Fruit fly (Drosophila melanogaster) whole organism, embryonic: ENCODE measurements around the gene CG12194.
A peak's percentile ranks its signal among the peaks of the same experiment; 100 is the strongest.

Source experiments
- Abd-B ChIP-seq: fragments of 200-800 bp; sonication (Bioruptor generic); optimal IDR thresholded peaks from 2 replicates; lab custom pipeline; 2018; ENCODE audit warnings: missing biosample characterization, mild to moderate bottlenecking, missing genetic modification characterization, moderate library complexity
- CG10274 ChIP-seq: fragments of 200-800 bp; sonication (Bioruptor generic); optimal IDR thresholded peaks from 3 replicates; lab custom pipeline; 2017; ENCODE audit warnings: missing biosample characterization, mild to moderate bottlenecking, missing genetic modification characterization
- CG11247 ChIP-seq: fragments of 200-800 bp; sonication (Bioruptor generic); IDR thresholded peaks from 2 replicates; pipeline ENCODE4 v1.3.6; 2022; ENCODE audit warnings: missing biosample characterization, missing genetic modification characterization
- CG11398 ChIP-seq: fragments of 200-800 bp; sonication (Bioruptor generic); optimal IDR thresholded peaks from 2 replicates; lab custom pipeline; 2016; ENCODE audit warnings: missing biosample characterization, missing genetic modification characterization
- CG1233 ChIP-seq: fragments of 200-800 bp; sonication (Bioruptor generic); optimal IDR thresholded peaks from 4 replicates; lab custom pipeline; 2018; ENCODE audit warnings: missing biosample characterization, mild to moderate bottlenecking, missing genetic modification characterization
- CG12391 ChIP-seq: fragments of 200-800 bp; sonication (Bioruptor generic); optimal IDR thresholded peaks from 3 replicates; lab custom pipeline; 2018; ENCODE audit warnings: missing biosample characterization, mild to moderate bottlenecking, missing genetic modification characterization, moderate library complexity
- CG14014 ChIP-seq: fragments of 200-800 bp; sonication (Bioruptor generic); IDR thresholded peaks from 2 replicates; pipeline ENCODE4 v1.3.6; 2022; ENCODE audit warnings: missing biosample characterization, missing genetic modification characterization
- CG1603 ChIP-seq: fragments of 200-800 bp; sonication (Bioruptor generic); optimal IDR thresholded peaks from 2 replicates; lab custom pipeline; 2019; ENCODE audit warnings: missing biosample characterization, mild to moderate bottlenecking, missing genetic modification characterization, moderate library complexity
- CG17385 ChIP-seq: fragments of 200-800 bp; sonication (Bioruptor generic); optimal IDR thresholded peaks from 3 replicates; lab custom pipeline; 2018; ENCODE audit warnings: missing biosample characterization, mild to moderate bottlenecking, missing genetic modification characterization
- CG2199 ChIP-seq: fragments of 200-800 bp; sonication (Bioruptor generic); IDR thresholded peaks from 3 replicates; pipeline ENCODE4 v1.3.6; 2022; ENCODE audit warnings: missing biosample characterization, missing genetic modification characterization
- CG3281 ChIP-seq: fragments of 200-800 bp; sonication (Bioruptor generic); optimal IDR thresholded peaks from 3 replicates; lab custom pipeline; 2017; ENCODE audit warnings: missing biosample characterization, mild to moderate bottlenecking, missing genetic modification characterization
- CG43689 ChIP-seq: fragments of 200-800 bp; sonication (Bioruptor generic); IDR thresholded peaks from 2 replicates; pipeline ENCODE4 v1.3.6; 2022; ENCODE audit warnings: missing biosample characterization, missing genetic modification characterization
- CG6683 ChIP-seq: fragments of 200-800 bp; sonication (Bioruptor generic); optimal IDR thresholded peaks from 2 replicates; lab custom pipeline; 2017; ENCODE audit warnings: missing biosample characterization, mild to moderate bottlenecking, missing genetic modification characterization, missing genetic modification reagents
- CG6689 ChIP-seq: fragments of 200-800 bp; sonication (Bioruptor generic); IDR thresholded peaks from 2 replicates; pipeline ENCODE4 v1.3.6; 2022; ENCODE audit warnings: missing biosample characterization, missing genetic modification characterization
- CG7786 ChIP-seq: fragments of 200-800 bp; sonication (Bioruptor generic); optimal IDR thresholded peaks from 2 replicates; lab custom pipeline; 2016; ENCODE audit warnings: missing biosample characterization, missing genetic modification characterization
- CG7928 ChIP-seq: fragments of 200-800 bp; sonication (Bioruptor generic); optimal IDR thresholded peaks from 2 replicates; lab custom pipeline; 2017; ENCODE audit warnings: missing biosample characterization, mild to moderate bottlenecking, missing genetic modification characterization
- CG8089 ChIP-seq: fragments of 200-800 bp; sonication (Bioruptor generic); optimal IDR thresholded peaks from 3 replicates; lab custom pipeline; 2016; ENCODE audit warnings: missing biosample characterization, missing genetic modification characterization
- Camta ChIP-seq: fragments of 200-800 bp; sonication (Bioruptor generic); optimal IDR thresholded peaks from 2 replicates; lab custom pipeline; 2016; ENCODE audit warnings: missing biosample characterization, missing genetic modification characterization
- Dip3 ChIP-seq: fragments of 200-800 bp; sonication (Bioruptor generic); optimal IDR thresholded peaks from 3 replicates; lab custom pipeline; 2016; ENCODE audit warnings: missing biosample characterization, missing genetic modification characterization
- Hmr ChIP-seq: fragments of 200-800 bp; sonication (Bioruptor generic); optimal IDR thresholded peaks from 3 replicates; lab custom pipeline; 2017; ENCODE audit warnings: mild to moderate bottlenecking, missing biosample characterization, missing genetic modification reagents, missing genetic modification characterization
- Lhr ChIP-seq: fragments of 200-800 bp; sonication (Bioruptor generic); optimal IDR thresholded peaks from 3 replicates; lab custom pipeline; 2017; ENCODE audit warnings: mild to moderate bottlenecking, missing biosample characterization, missing genetic modification reagents, missing genetic modification characterization
- Lpt ChIP-seq: fragments of >200 bp; optimal IDR thresholded peaks from 2 replicates; lab custom pipeline; 2018; ENCODE audit warnings: missing biosample characterization, missing genetic modification characterization
- Poxn ChIP-seq: fragments of 200-800 bp; sonication (Bioruptor generic); IDR thresholded peaks from 2 replicates; pipeline ENCODE4 v1.3.6; 2022; ENCODE audit warnings: missing biosample characterization, missing genetic modification characterization
- Scr ChIP-seq: fragments of 200-800 bp; sonication (Bioruptor generic); IDR thresholded peaks from 2 replicates; pipeline ENCODE4 v1.3.6; 2022; ENCODE audit warnings: missing biosample characterization, missing genetic modification characterization; ENCODE audit not compliant: partially characterized antibody
- Sox100B ChIP-seq: fragments of 200-800 bp; sonication (Bioruptor generic); optimal IDR thresholded peaks from 3 replicates; lab custom pipeline; 2018; ENCODE audit warnings: missing biosample characterization, mild to moderate bottlenecking, missing genetic modification characterization
- Sry-β ChIP-seq: fragments of 200-800 bp; sonication (Bioruptor generic); optimal IDR thresholded peaks from 2 replicates; lab custom pipeline; 2018; ENCODE audit warnings: missing biosample characterization, mild to moderate bottlenecking, missing genetic modification characterization, moderate library complexity
- Trl ChIP-seq, 3 experiments: fragments of >200 bp in 2 of 3; fragments of 200-800 bp in 1 of 3; sonication (Bioruptor generic) in 1 of 3; optimal IDR thresholded peaks; 2 replicates in 1 of 3; 3 replicates in 2 of 3; lab custom pipeline; 2016 to 2017; ENCODE audit warnings: missing biosample characterization in 1 of 3, missing genetic modification characterization in 1 of 3
- Usf ChIP-seq: fragments of 200-800 bp; sonication (Bioruptor generic); optimal IDR thresholded peaks from 2 replicates; lab custom pipeline; 2017; ENCODE audit warnings: missing genotype, missing biosample characterization, missing genetic modification characterization
- aop ChIP-seq: fragments of 200-800 bp; sonication (Bioruptor generic); IDR thresholded peaks from 2 replicates; pipeline ENCODE4 v1.3.6; 2022; ENCODE audit warnings: missing biosample characterization, missing genetic modification characterization
- az2 ChIP-seq: fragments of 200-800 bp; sonication (Bioruptor generic); optimal IDR thresholded peaks from 3 replicates; lab custom pipeline; 2016; ENCODE audit warnings: missing biosample characterization, missing genetic modification characterization
- bbx ChIP-seq: fragments of 200-800 bp; sonication (Bioruptor generic); IDR thresholded peaks from 2 replicates; pipeline ENCODE4 v1.3.6; 2022; ENCODE audit warnings: missing biosample characterization, missing genetic modification characterization; ENCODE audit not compliant: partially characterized antibody
- cato ChIP-seq: fragments of 200-800 bp; sonication (Bioruptor generic); optimal IDR thresholded peaks from 2 replicates; lab custom pipeline; 2016; ENCODE audit warnings: missing biosample characterization, missing genetic modification characterization, borderline replicate concordance
- caup ChIP-seq: fragments of 200-800 bp; sonication (Bioruptor generic); optimal IDR thresholded peaks from 3 replicates; lab custom pipeline; 2017; ENCODE audit warnings: missing biosample characterization, mild to moderate bottlenecking, missing genetic modification characterization, moderate library complexity; ENCODE audit not compliant: severe bottlenecking
- chif ChIP-seq, 2 experiments: fragments of 200-800 bp; sonication (Bioruptor generic); optimal IDR thresholded peaks; 3 replicates each; lab custom pipeline; 2016; ENCODE audit warnings: missing biosample characterization in 2 of 2, missing genetic modification characterization in 2 of 2
- chm ChIP-seq: fragments of 200-800 bp; sonication (Bioruptor generic); IDR thresholded peaks from 2 replicates; pipeline ENCODE4 v1.3.6; 2022; ENCODE audit warnings: missing biosample characterization, missing genetic modification characterization
- da ChIP-seq: fragments of 200-800 bp; sonication (Bioruptor generic); optimal IDR thresholded peaks from 2 replicates; lab custom pipeline; 2016; ENCODE audit warnings: missing biosample characterization, missing genetic modification characterization
- dpn ChIP-seq, 2 experiments: fragments of 200-800 bp; sonication (Bioruptor generic); optimal IDR thresholded peaks; 3 replicates each; lab custom pipeline; 2016; ENCODE audit warnings: missing biosample characterization in 2 of 2, missing genetic modification characterization in 2 of 2
- grn ChIP-seq: fragments of 200-800 bp; sonication (Bioruptor generic); optimal IDR thresholded peaks from 3 replicates; lab custom pipeline; 2017; ENCODE audit warnings: missing biosample characterization, missing genetic modification characterization
- jumu ChIP-seq: fragments of 200-800 bp; sonication (Bioruptor generic); optimal IDR thresholded peaks from 3 replicates; lab custom pipeline; 2016; ENCODE audit warnings: missing biosample characterization, missing genetic modification characterization
- lbe ChIP-seq: fragments of 200-800 bp; sonication (Bioruptor generic); optimal IDR thresholded peaks from 2 replicates; lab custom pipeline; 2016; ENCODE audit warnings: missing biosample characterization, mild to moderate bottlenecking, missing genetic modification characterization
- lola ChIP-seq, 3 experiments: fragments of >200 bp in 2 of 3; fragments of 200-800 bp in 1 of 3; sonication (Bioruptor generic) in 1 of 3; optimal IDR thresholded peaks; 2 replicates each; lab custom pipeline; 2017 to 2019; ENCODE audit warnings: missing biosample characterization in 3 of 3, missing genetic modification characterization in 3 of 3, mild to moderate bottlenecking in 1 of 3, moderate library complexity in 1 of 3
- mirr ChIP-seq: fragments of 200-800 bp; sonication (Bioruptor generic); optimal IDR thresholded peaks from 3 replicates; lab custom pipeline; 2018; ENCODE audit warnings: missing biosample characterization, mild to moderate bottlenecking, missing genetic modification characterization
- nerfin-2 ChIP-seq: fragments of 200-800 bp; sonication (Bioruptor generic); IDR thresholded peaks from 2 replicates; pipeline ENCODE4 v1.3.6; 2022; ENCODE audit warnings: missing biosample characterization, missing genetic modification characterization; ENCODE audit not compliant: partially characterized antibody
- nmo ChIP-seq: fragments of 200-800 bp; sonication (Bioruptor generic); optimal IDR thresholded peaks from 2 replicates; lab custom pipeline; 2018; ENCODE audit warnings: missing biosample characterization, mild to moderate bottlenecking, missing genetic modification characterization, moderate library complexity
- pan ChIP-seq, 4 experiments: fragments of >200 bp in 3 of 4; fragments of 200-800 bp in 1 of 4; sonication (Bioruptor generic) in 1 of 4; optimal IDR thresholded peaks in 3 of 4; IDR thresholded peaks in 1 of 4; 2 replicates each; pipeline versions ENCODE4 v1.3.6 to Lab custom; 2017 to 2022; ENCODE audit warnings: missing biosample characterization in 2 of 4, missing genetic modification characterization in 2 of 4, mixed read lengths in 1 of 4
- pho ChIP-seq: fragments of 200-800 bp; sonication (Bioruptor generic); optimal IDR thresholded peaks from 2 replicates; lab custom pipeline; 2016; ENCODE audit warnings: missing biosample characterization, missing genetic modification characterization
- pzg ChIP-seq: fragments of 200-800 bp; sonication (Bioruptor generic); optimal IDR thresholded peaks from 3 replicates; lab custom pipeline; 2018; ENCODE audit warnings: missing biosample characterization, mild to moderate bottlenecking, missing genetic modification characterization, moderate library complexity
- tgo ChIP-seq: fragments of 200-800 bp; sonication (Bioruptor generic); IDR thresholded peaks from 3 replicates; pipeline ENCODE4 v1.3.6; 2022; ENCODE audit warnings: missing biosample characterization, missing genetic modification characterization

The CG12194 gene

DNA sequence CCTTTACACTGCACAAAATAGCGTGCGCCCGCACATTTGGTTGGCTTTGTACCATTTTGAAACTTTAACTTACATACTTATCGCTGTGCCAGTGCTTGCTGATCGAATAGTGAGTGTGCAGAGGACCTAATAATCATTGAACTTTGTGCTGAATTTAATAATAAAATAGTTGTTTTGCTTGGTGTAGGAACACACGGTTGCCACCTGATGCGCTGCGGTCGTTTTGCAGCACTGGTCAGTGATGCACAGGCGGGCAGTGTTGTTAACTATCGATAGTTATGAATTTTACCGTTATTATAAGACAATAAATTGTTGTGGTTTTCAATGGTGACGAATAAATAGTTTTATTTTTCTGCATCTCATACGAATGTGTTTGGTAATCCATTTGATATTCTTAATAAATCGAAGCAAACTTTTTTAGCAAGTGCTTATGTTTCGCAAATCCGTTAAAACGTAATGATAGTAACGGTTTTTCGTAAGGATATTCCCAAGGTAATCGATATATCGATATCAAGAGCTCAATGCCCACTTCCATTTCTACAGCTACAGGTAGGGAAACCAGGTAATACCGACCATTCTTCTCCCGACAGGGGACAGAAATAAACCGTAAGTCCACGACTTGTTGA, at the start of gene CG12194, which contains the start of gene tank (continued):
- TF ChIP-seq Sry-β (peak; percentile 87), CG8089 (peak; percentile 99), CG43689 (GFP tag; lab: Robert Waterston, UW) (peak; percentile 99), nerfin-2 (GFP tag; lab: Robert Waterston, UW) (peak; percentile 60; the same call in 1 of the 2 replicates), CG6689 (GFP tag; lab: Robert Waterston, UW) (peak; percentile 99), CG2199 (GFP tag; lab: Robert Waterston, UW) (peak; percentile 100), chif (GFP tag; optimal IDR thresholded peaks at IDR 0.05; lab: Kevin White, UChicago) (peak; percentile 99), cato (GFP tag; lab: Kevin White, UChicago) (peak; percentile 99), jumu (GFP tag; lab: Kevin White, UChicago) (peak; percentile 99), Usf (peak; percentile 96), Scr (GFP tag; lab: Robert Waterston, UW) (peak; percentile 83), aop (GFP tag; lab: Robert Waterston, UW) (peak; percentile 95), CG10274 (GFP tag; lab: Kevin White, UChicago) (peak; percentile 93), chm (GFP tag; lab: Robert Waterston, UW) (peak; percentile 99), tgo (GFP tag; lab: Robert Waterston, UW) (peak; percentile 99), CG1603 (tag; lab: Kevin White, UChicago) (peak; percentile 99), pzg (GFP tag; lab: Kevin White, UChicago) (peak; percentile 87), az2 (GFP tag; lab: Kevin White, UChicago) (peak; percentile 100), pan (optimal IDR thresholded peaks at IDR 0.05; lab: Kevin White, UChicago) (no peak), pan (GFP tag; optimal IDR thresholded peaks at IDR 0.05 in 1 of 2, IDR thresholded peaks at IDR 0.05 in 1 of 2) (peak in 1 of 2 experiments; percentile 100), caup (GFP tag; lab: Kevin White, UChicago) (peak; percentile 99), mirr (peak; percentile 91), CG11398 (GFP tag; lab: Kevin White, UChicago) (peak; percentile 98), CG1233 (GFP tag; lab: Kevin White, UChicago) (peak; percentile 99), CG3281 (GFP tag; lab: Kevin White, UChicago) (peak; percentile 98), lola (GFP tag; optimal IDR thresholded peaks at IDR 0.05; lab: Kevin White, UChicago) (peak in 1 of 3 experiments; percentile 95), Poxn (GFP tag; lab: Robert Waterston, UW) (peak; percentile 95), CG7928 (GFP tag; lab: Kevin White, UChicago) (peak; percentile 82), CG17385 (GFP tag; lab: Kevin White, UChicago) (peak; percentile 96), Sox100B (peak; percentile 92), nmo (peak; percentile 99), lbe (GFP tag; lab: Kevin White, UChicago) (peak; percentile 95), Lpt (GFP tag; lab: Kevin White, UChicago) (no peak), bbx (GFP tag; lab: Robert Waterston, UW) (peak; percentile 73), CG6683 (peak; percentile 94), Lhr (GFP tag; lab: Kevin White, UChicago) (peak; percentile 97), da (GFP tag; lab: Kevin White, UChicago) (peak; percentile 98), dpn (GFP tag; optimal IDR thresholded peaks at IDR 0.05; lab: Kevin White, UChicago) (peak; percentile 99), grn (peak; percentile 89), Abd-B (GFP tag; lab: Kevin White, UChicago) (peak; percentile 99), CG12391 (tag; lab: Kevin White, UChicago) (peak; percentile 99), CG7786 (peak; percentile 99), Dip3 (GFP tag; lab: Kevin White, UChicago) (peak; percentile 98), pho (peak; percentile 99), Trl (optimal IDR thresholded peaks at IDR 0.05; lab: Kevin White, UChicago) (no peak), Trl (GFP tag; optimal IDR thresholded peaks at IDR 0.05; lab: Kevin White, UChicago) (peak; percentile 99), Hmr (GFP tag; lab: Kevin White, UChicago) (peak; percentile 99), CG11247 (GFP tag; lab: Robert Waterston, UW) (peak; percentile 99), Camta (GFP tag; lab: Kevin White, UChicago) (peak; percentile 99), CG14014 (GFP tag; lab: Robert Waterston, UW) (peak; percentile 99)
